Fruit fly (Drosophila melanogaster) Kc167 (cell line): ENCODE data around the gene Mocs1.

Source experiments
- Myc ChIP-seq: fragments of >200 bp; optimal IDR thresholded peaks from 2 replicates; lab custom pipeline; 2017; ENCODE audit warnings: missing external identifiers
- Sin3A ChIP-seq: fragments of >200 bp; optimal IDR thresholded peaks from 2 replicates; lab custom pipeline; 2018; ENCODE audit warnings: missing external identifiers
- h ChIP-seq: fragments of >200 bp; optimal IDR thresholded peaks from 3 replicates; lab custom pipeline; 2018; ENCODE audit warnings: missing external identifiers
- insv ChIP-seq: fragments of >200 bp; optimal IDR thresholded peaks from 3 replicates; lab custom pipeline; 2018; ENCODE audit warnings: missing external identifiers
- psq ChIP-seq: fragments of >200 bp; optimal IDR thresholded peaks from 2 replicates; lab custom pipeline; 2017; ENCODE audit warnings: missing external identifiers
- ttk ChIP-seq: sonication (Bioruptor generic); optimal IDR thresholded peaks from 2 replicates; lab custom pipeline; 2017; ENCODE audit warnings: missing external identifiers

DNA sequence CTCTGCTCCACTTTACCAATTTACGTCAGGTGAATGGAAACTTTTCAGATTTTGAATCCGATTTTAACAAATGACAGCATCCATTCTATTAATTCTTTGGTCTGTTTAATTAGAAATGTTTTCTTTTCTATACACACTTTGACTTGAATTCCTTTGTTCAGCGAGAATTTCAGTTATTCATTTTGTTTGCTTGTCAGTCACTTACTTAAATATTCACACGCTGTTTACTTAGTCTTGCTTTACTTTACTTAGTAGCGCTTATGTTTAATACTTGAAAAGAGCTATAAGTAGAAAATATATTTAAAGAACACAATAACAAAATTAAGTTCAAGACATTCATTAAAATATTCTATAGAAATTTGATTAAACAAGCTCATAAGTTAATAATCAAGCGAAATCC lies 37.1 kb downstream of the Mocs1 start, which contains the start of gene CG32073:
- TF ChIP-seq psq (lab: Kevin White, UChicago) (no peak), h (lab: Kevin White, UChicago) (no peak), Sin3A (lab: Kevin White, UChicago) (no peak), insv (lab: Kevin White, UChicago) (no peak), ttk (lab: Kevin White, UChicago) (no peak), Myc (lab: Kevin White, UChicago) (no peak)
